Worm (Caenorhabditis elegans): ENCODE results near the gene F25E5.2.

The F25E5.2 gene

DNA sequence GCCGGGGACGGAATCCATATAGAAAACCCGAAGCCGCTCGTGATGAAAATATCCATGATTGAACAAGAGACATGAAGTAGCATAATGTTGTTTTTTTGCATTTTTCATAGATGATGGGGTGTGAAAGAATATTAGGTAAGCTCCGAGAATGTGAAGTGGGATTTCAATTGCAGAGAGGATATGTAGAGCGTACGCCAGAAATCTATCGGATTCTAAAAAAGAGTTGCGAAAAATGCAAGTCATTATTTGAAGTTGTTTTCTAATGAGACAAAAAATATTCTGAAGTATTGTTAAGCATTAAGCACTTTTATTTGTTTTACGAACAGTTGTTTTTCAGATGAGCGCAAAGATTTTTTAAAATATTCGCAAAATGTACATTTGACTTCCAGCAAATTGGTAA is 30.8 kb upstream of the F25E5.2 start, which contains the start of gene F18E3.10:
F18E3.10 (minus strand) TSS at position 101 of the 400 bp plus-strand sequence.
- TF ChIP-seq T22C8.4 (GFP tag; IDR thresholded peaks at IDR 0.05): no peak
- no peak for TF ChIP-seq cog-1 (tag; optimal IDR thresholded peaks at IDR 0.05)
- no peak for TF ChIP-seq klf-2 (GFP tag; conservative IDR thresholded peaks at IDR 0.05)
- TF ChIP-seq flt-1 (GFP tag; IDR thresholded peaks at IDR 0.05): no peak
- no peak for TF ChIP-seq ref-1 (GFP tag; conservative IDR thresholded peaks at IDR 0.05)
- TF ChIP-seq ztf-29 (GFP tag; IDR thresholded peaks at IDR 0.05): no peak
- TF ChIP-seq ztf-23 (GFP tag; IDR thresholded peaks at IDR 0.05): no peak
- no peak for TF ChIP-seq med-1 (GFP tag; optimal IDR thresholded peaks at IDR 0.05; ENCODE audit: insufficient read depth)
- no peak for TF ChIP-seq tab-1 (GFP tag; IDR thresholded peaks at IDR 0.05)

DNA sequence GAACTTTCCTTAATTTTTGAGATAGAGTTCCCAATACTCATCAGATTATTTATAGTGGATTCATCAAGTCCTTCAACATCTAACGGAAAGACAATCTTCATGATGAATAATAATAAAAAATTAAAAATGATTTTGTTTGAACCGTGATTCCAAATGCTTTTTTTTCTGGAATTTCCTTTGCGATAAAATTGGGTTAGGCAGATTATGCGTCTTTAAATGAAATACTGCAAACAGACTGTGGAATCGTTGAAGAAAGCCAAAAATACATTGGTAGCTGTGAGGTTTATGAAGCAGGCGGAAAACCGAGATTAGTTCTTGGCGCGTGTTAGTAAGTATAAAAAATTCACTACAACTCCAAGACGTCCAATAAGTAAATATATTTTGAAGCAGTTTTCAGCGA is 28.5 kb upstream of the F25E5.2 start, which contains the start of gene srw-68:
srw-68 (minus strand) TSS at position 101 of the 400 bp plus-strand sequence.
- no peak for TF ChIP-seq klf-2 (GFP tag; conservative IDR thresholded peaks at IDR 0.05)
- TF ChIP-seq flt-1 (GFP tag; IDR thresholded peaks at IDR 0.05): no peak
- TF ChIP-seq cog-1 (tag; optimal IDR thresholded peaks at IDR 0.05): no peak
- TF ChIP-seq T22C8.4 (GFP tag; IDR thresholded peaks at IDR 0.05): no peak
- no peak for TF ChIP-seq ztf-29 (GFP tag; IDR thresholded peaks at IDR 0.05)
- TF ChIP-seq tab-1 (GFP tag; IDR thresholded peaks at IDR 0.05): no peak
- no peak for TF ChIP-seq ref-1 (GFP tag; conservative IDR thresholded peaks at IDR 0.05)
- no peak for TF ChIP-seq ztf-23 (GFP tag; IDR thresholded peaks at IDR 0.05)

DNA sequence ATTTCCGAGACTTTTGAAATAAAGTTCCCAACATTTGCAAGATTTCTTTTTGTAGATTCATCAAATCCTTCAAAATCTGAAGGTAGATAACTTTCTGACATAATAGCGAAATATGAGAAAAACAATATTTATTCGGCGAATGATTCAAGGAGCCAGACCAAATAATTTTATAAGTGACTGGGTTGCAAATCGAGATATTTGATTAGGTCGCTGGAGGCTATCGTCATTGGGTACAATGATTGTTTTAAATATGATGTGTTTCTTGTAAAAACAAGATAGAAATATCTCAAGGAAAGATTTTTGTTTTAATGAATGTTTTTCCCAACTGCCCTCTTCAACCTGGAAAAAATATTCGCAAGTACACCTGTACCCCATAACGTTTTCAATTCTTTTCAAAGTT is 26.2 kb upstream of the F25E5.2 start, which contains the start of gene srw-69:
srw-69 (minus strand) TSS at position 101 of the 400 bp plus-strand sequence.
- TF ChIP-seq klf-2 (GFP tag; conservative IDR thresholded peaks at IDR 0.05) (no peak), ztf-23 (GFP tag; IDR thresholded peaks at IDR 0.05) (no peak), cog-1 (tag; optimal IDR thresholded peaks at IDR 0.05) (no peak), tab-1 (GFP tag; IDR thresholded peaks at IDR 0.05) (no peak), med-1 (GFP tag; optimal IDR thresholded peaks at IDR 0.05; ENCODE audit: insufficient read depth) (no peak), ztf-29 (GFP tag; IDR thresholded peaks at IDR 0.05) (no peak), flt-1 (GFP tag; IDR thresholded peaks at IDR 0.05) (no peak), ref-1 (GFP tag; conservative IDR thresholded peaks at IDR 0.05) (no peak), T22C8.4 (GFP tag; IDR thresholded peaks at IDR 0.05) (no peak)

DNA sequence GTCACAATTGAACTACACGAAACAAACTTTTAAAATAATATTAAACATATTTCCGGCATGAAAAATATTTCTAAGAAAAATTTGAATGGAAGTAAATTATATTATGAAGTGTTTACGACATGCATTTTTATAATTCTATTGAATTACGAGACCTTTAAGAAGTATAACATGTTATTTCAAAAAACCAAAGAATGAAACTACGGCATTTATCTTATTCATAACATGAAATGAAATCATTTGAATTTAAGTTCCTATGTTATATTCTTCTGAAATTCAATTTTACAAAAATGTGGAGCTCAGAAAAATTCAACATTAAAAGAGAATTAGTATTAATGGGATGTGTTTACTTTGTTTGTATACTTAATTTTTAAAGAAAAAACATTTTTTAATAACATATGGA is 24.1 kb upstream of the F25E5.2 start, which contains the start of gene srw-71:
srw-71 (minus strand) TSS at position 101 of the 400 bp plus-strand sequence.
- TF ChIP-seq flt-1 (GFP tag; IDR thresholded peaks at IDR 0.05): no peak
- TF ChIP-seq ztf-23 (GFP tag; IDR thresholded peaks at IDR 0.05): no peak
- no peak for TF ChIP-seq cog-1 (tag; optimal IDR thresholded peaks at IDR 0.05)
- no peak for TF ChIP-seq T22C8.4 (GFP tag; IDR thresholded peaks at IDR 0.05)
- no peak for TF ChIP-seq ztf-29 (GFP tag; IDR thresholded peaks at IDR 0.05)
- no peak for TF ChIP-seq klf-2 (GFP tag; conservative IDR thresholded peaks at IDR 0.05)
- TF ChIP-seq med-1 (GFP tag; optimal IDR thresholded peaks at IDR 0.05; ENCODE audit: insufficient read depth): no peak
- TF ChIP-seq tab-1 (GFP tag; IDR thresholded peaks at IDR 0.05): no peak
- no peak for TF ChIP-seq ref-1 (GFP tag; conservative IDR thresholded peaks at IDR 0.05)

DNA sequence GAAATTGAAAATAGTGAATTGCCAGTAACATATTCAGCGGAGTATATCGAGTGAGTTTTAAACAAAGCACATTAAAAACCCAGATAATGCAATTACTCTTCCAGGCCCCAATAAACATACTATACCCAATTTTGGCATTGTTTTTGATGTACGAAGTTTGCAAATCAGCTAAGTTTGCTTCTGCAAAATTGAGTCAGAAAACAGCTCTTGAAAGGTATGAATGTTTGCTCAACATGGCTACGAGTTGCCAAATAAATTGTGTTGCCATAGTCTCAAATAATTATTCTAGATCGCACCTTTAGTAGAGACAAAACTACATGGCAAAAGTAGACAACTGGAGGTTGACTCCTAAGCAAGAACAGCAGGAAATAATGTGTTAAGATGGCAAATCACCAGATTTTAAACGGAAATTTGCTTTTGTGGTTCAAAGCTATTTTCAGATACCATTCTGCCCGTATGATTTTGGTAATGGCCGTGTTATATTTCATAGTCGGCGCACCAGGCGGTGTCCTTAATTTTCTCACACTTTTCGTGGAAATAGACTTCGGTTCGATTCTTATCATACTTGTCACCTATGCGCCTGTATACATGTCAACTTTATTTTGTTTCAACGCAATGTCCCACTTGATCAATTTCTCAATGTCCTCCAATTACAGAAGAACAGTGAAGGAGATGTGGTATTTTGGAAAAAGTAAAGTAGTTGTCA is 22.5 kb upstream of the F25E5.2 start:
- TF ChIP-seq ztf-23 (GFP tag; IDR thresholded peaks at IDR 0.05) (no peak), cog-1 (tag; optimal IDR thresholded peaks at IDR 0.05) (no peak), flt-1 (GFP tag; IDR thresholded peaks at IDR 0.05) (no peak), ref-1 (GFP tag; conservative IDR thresholded peaks at IDR 0.05) (no peak), ztf-29 (GFP tag; IDR thresholded peaks at IDR 0.05) (no peak), med-1 (GFP tag; optimal IDR thresholded peaks at IDR 0.05; ENCODE audit: insufficient read depth) (no peak), T22C8.4 (GFP tag; IDR thresholded peaks at IDR 0.05) (no peak), klf-2 (GFP tag; conservative IDR thresholded peaks at IDR 0.05) (no peak), tab-1 (GFP tag; IDR thresholded peaks at IDR 0.05) (no peak)

DNA sequence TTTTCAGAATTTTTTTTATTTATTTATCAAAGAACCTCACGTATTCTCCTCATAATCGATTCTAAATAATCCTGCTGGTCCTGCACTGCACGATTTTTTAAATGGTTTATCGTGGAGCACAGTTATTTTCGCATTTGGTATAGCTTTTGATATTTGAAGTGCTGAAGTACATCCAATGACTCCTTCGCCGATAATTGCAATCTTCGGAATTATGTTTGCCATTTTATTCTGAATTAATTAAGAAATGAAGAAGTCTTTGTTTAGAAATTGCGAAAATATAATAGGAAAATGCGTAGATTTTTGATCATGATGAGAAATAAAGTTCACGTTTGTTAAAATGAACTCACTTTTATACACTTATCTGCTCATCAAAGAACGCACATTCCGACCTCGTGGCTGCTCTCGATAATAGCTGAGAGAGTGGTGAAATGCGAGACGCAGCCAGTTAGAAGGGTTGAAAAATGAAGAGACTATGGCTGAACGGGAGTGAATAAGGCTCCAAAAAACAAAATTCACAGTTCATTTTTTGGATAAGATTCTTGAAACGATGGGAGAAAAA is 20.2 kb upstream of the F25E5.2 start:
- TF ChIP-seq ztf-29 (GFP tag; IDR thresholded peaks at IDR 0.05) (no peak), ref-1 (GFP tag; conservative IDR thresholded peaks at IDR 0.05) (no peak), ztf-23 (GFP tag; IDR thresholded peaks at IDR 0.05) (no peak), tab-1 (GFP tag; IDR thresholded peaks at IDR 0.05) (no peak), cog-1 (tag; optimal IDR thresholded peaks at IDR 0.05) (no peak), flt-1 (GFP tag; IDR thresholded peaks at IDR 0.05) (no peak), med-1 (GFP tag; optimal IDR thresholded peaks at IDR 0.05; ENCODE audit: insufficient read depth) (no peak), T22C8.4 (GFP tag; IDR thresholded peaks at IDR 0.05) (no peak), klf-2 (GFP tag; conservative IDR thresholded peaks at IDR 0.05) (no peak)

DNA sequence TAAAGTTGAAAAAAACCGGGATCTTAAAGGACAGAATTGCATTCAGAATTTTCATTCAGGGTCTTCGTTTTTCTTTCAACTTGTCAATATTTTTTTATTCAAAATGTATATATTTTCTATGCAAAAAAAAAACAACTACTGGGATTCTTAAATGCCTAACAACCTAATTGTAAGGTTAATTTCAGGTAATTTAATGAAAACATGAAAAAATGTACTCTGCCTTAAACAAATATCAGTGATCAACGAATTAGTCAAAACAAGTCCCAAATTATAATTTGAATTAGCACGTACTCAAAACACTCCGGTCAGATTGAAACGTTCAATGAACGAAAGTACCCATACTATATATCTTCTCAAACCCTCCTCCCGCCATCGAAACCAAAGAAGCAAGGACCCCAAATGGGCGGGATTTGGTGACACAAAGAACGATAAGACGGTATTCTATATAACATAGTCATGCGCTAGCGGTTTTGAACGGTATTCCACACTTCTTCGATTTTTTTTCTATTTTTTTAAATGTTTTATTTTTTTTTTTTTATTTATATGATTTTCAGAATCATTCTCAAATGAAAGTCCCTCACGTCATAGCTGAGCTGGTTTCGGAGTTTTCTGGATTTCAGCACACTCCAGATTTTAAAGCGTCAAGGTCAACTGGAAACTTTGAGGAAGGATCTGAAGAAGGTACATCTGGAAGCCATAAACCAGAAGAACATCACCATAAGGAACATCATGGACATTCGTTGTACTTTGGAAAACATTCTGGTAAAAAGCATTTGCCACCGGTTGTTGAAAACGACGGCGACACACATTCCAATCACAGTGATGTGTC is 19.5 kb upstream of the F25E5.2 start, which contains the start of the genes ddo-2 and F25E5.8:
ddo-2 (minus strand) TSS at position 330 of the 829 bp plus-strand sequence.
F25E5.8 (plus strand) TSS at position 555 of the 829 bp plus-strand sequence.
- TF ChIP-seq T22C8.4 (GFP tag; IDR thresholded peaks at IDR 0.05): no peak
- TF ChIP-seq klf-2 (GFP tag; conservative IDR thresholded peaks at IDR 0.05): no peak
- no peak for TF ChIP-seq med-1 (GFP tag; optimal IDR thresholded peaks at IDR 0.05; ENCODE audit: insufficient read depth)
- TF ChIP-seq cog-1 (tag; optimal IDR thresholded peaks at IDR 0.05): no peak
- TF ChIP-seq ref-1 (GFP tag; conservative IDR thresholded peaks at IDR 0.05): no peak
- no peak for TF ChIP-seq ztf-29 (GFP tag; IDR thresholded peaks at IDR 0.05)
- TF ChIP-seq flt-1 (GFP tag; IDR thresholded peaks at IDR 0.05): no peak
- TF ChIP-seq tab-1 (GFP tag; IDR thresholded peaks at IDR 0.05): no peak
- TF ChIP-seq ztf-23 (GFP tag; IDR thresholded peaks at IDR 0.05): no peak

DNA sequence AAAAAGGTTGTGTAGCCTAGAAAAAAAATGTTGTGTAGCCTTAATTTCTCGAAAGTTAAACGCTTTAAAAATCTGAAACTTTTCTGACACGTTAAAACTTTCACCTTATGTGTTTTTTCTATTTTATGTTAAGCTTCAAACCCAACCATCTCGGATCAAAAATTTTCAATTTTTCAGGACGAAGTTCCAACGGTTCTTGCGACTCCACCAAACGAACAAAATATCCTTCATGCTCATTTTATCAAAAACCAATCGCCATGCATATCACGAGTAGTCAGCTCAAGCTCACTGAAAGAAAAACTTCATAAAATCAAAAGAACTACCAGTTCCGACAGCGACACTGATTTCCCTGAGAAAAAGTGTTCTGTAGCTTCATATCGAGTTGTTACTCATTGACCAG is 18.6 kb upstream of the F25E5.2 start:
- no peak for TF ChIP-seq ref-1 (GFP tag; conservative IDR thresholded peaks at IDR 0.05)

DNA sequence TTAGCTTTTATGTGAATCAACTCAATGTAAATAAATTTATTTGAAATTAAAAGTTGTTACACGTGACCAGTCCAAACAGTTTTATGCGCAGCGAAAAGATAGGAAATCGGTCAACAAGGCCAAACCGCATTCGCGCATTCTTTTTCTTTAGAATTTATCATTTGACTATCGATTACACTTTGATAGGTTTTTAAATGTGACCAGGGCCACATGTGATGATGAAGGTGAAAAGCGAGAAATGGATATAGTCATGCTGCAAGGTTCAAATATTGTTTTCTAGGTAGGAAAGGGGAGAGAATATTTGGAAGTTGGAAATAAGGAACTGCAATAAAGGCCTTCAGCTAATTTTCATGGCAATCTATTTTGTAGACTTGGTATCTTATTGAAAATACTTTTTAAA is 18.2 kb upstream of the F25E5.2 start:
- TF ChIP-seq T22C8.4 (GFP tag; IDR thresholded peaks at IDR 0.05): no peak
- TF ChIP-seq tab-1 (GFP tag; IDR thresholded peaks at IDR 0.05): no peak
- TF ChIP-seq med-1 (GFP tag; optimal IDR thresholded peaks at IDR 0.05; ENCODE audit: insufficient read depth): no peak
- no peak for TF ChIP-seq ztf-29 (GFP tag; IDR thresholded peaks at IDR 0.05)
- no peak for TF ChIP-seq ztf-23 (GFP tag; IDR thresholded peaks at IDR 0.05)
- TF ChIP-seq cog-1 (tag; optimal IDR thresholded peaks at IDR 0.05): no peak
- TF ChIP-seq ref-1 (GFP tag; conservative IDR thresholded peaks at IDR 0.05): no peak
- TF ChIP-seq klf-2 (GFP tag; conservative IDR thresholded peaks at IDR 0.05): no peak
- no peak for TF ChIP-seq flt-1 (GFP tag; IDR thresholded peaks at IDR 0.05)

Measured in whole organism, midembryonic.